Worm (Caenorhabditis elegans) whole organism, early embryonic: Measurements from ENCODE around the gene abcf-1.

Source experiments
- B0310.2 ChIP-seq: sonication (generic microtip); optimal IDR thresholded peaks from 2 replicates; lab custom pipeline; 2016; ENCODE audit warnings: mild to moderate bottlenecking, missing genetic modification characterization, missing compliant biosample characterization
- aly-1 ChIP-seq: sonication (generic microtip); optimal IDR thresholded peaks from 2 replicates; lab custom pipeline; 2016; ENCODE audit warnings: missing genetic modification characterization, missing compliant biosample characterization
- ama-1 ChIP-seq: fragments of 150-350 bp; optimal IDR thresholded peaks from 2 replicates; lab custom pipeline; 2014
- flt-1 ChIP-seq: fragments of 200-800 bp; sonication (Bioruptor generic); IDR thresholded peaks from 2 replicates; pipeline ENCODE4 v1.3.6; 2022; ENCODE audit warnings: missing genetic modification characterization, missing compliant biosample characterization
- hnd-1 ChIP-seq: sonication (generic microtip); optimal IDR thresholded peaks from 2 replicates; lab custom pipeline; 2016; ENCODE audit warnings: missing genetic modification characterization, missing compliant biosample characterization
- pes-1 ChIP-seq: fragments of 200-800 bp; sonication (Bioruptor generic); IDR thresholded peaks from 2 replicates; pipeline ENCODE4 v1.3.6; 2022; ENCODE audit warnings: missing genetic modification reagents, missing genetic modification characterization, missing compliant biosample characterization
- scrt-1 ChIP-seq: fragments of 200-800 bp; sonication (Bioruptor generic); IDR thresholded peaks from 2 replicates; pipeline ENCODE4 v1.3.6; 2022; ENCODE audit warnings: missing genetic modification characterization, missing compliant biosample characterization
- tbx-11 ChIP-seq: fragments of 200-800 bp; sonication (Bioruptor generic); IDR thresholded peaks from 2 replicates; pipeline ENCODE4 v1.3.6; 2022; ENCODE audit warnings: missing genetic modification characterization, missing compliant biosample characterization

DNA sequence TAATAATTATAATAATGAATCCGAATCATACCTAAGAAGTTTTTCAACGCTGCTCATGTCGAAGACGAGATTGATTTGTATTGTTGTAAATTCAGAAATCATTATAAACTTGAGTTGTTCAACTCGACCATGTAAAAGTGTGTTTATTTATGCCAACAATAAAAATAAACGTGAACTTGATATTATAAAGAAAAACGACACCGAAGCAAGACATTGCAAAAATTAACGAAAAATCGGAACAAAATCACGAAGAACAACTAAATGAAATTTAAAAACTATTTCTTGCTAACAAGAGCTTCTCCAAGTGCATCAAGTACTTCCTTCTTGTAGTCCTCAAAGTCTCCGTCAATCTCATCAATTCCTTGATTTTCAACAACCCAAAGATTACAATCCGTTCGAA, 2.3 kb downstream of the abcf-1 start, which contains the start of gene F18E2.15:
- TF ChIP-seq hnd-1 (tag; lab: Kevin White, UChicago) (no peak), pes-1 (GFP tag; lab: Robert Waterston, UW) (no peak), flt-1 (no peak), B0310.2 (tag; lab: Kevin White, UChicago) (no peak), aly-1 (tag; lab: Kevin White, UChicago) (no peak), ama-1 (lab: Kevin White, UChicago) (no peak), tbx-11 (no peak), scrt-1 (GFP tag; lab: Robert Waterston, UW) (no peak)
